Worm (Caenorhabditis elegans): ENCODE results near the gene F01G4.6.

Gene F01G4.6

DNA sequence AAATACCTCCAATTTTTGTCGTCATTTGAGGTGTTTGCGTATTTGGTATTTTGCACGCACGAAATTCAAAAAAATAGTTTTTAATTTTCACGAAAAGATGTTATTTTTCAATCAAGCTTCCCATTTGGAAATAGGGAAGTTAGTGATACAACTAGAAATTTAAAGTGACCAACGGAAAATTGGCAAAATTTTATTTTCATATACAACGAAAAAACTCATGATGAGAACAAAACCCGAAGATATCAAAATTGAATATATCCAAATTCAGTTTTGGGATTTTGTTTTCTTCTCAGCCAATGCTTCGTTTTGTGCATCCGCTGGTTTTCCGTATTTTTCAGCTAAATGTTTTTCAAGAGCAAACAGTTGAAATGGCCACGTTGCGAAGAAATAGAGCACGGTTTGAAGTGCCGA, 3.4 kb downstream of the F01G4.6 start:
- TF ChIP-seq lsy-2 (tag; optimal IDR thresholded peaks at IDR 0.05) (no peak), lin-35 (GFP tag; optimal IDR thresholded peaks at IDR 0.05) (peak in 1 of 2 experiments; percentile 20), dpl-1 (GFP tag; optimal IDR thresholded peaks at IDR 0.05) (peak in 1 of 3 experiments; percentile 35), efl-1 (optimal IDR thresholded peaks at IDR 0.05) (no peak), efl-1 (GFP tag; optimal IDR thresholded peaks at IDR 0.05 in 1 of 2) (peak; percentile 50 to 92)

DNA sequence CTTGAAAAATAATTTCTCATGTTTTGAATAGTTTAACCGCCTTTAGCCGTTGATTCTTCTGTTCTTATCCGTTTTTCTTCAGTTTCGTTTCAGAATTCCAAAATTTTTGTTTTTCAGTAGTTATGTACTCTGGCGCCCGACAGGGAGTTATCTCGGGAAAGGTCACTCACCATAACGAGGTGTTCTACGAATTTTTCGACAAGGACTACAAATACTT, 6.2 kb downstream of the F01G4.6 start, which contains the start of gene F01G4.4:
TSS of gene F01G4.4 (plus strand) at position 118 of the 217 bp plus-strand sequence.
- TF ChIP-seq efl-1 (optimal IDR thresholded peaks at IDR 0.05) (no peak), efl-1 (GFP tag; optimal IDR thresholded peaks at IDR 0.05 in 1 of 2) (no peak), sptf-1 (tag; optimal IDR thresholded peaks at IDR 0.05) (no peak), snu-23 (GFP tag; optimal IDR thresholded peaks at IDR 0.05) (no peak), zag-1 (tag; optimal IDR thresholded peaks at IDR 0.05) (no peak), lin-39 (tag; optimal IDR thresholded peaks at IDR 0.05) (no peak), rnt-1 (tag; optimal IDR thresholded peaks at IDR 0.05) (no peak), ztf-4 (tag; optimal IDR thresholded peaks at IDR 0.05) (no peak), dpl-1 (GFP tag; optimal IDR thresholded peaks at IDR 0.05) (no peak), aha-1 (tag; optimal IDR thresholded peaks at IDR 0.05) (no peak), unc-98 (GFP tag; IDR thresholded peaks at IDR 0.05) (no peak), C34B4.2 (tag; optimal IDR thresholded peaks at IDR 0.05) (no peak), isw-1 (GFP tag; IDR thresholded peaks at IDR 0.05) (no peak), nhr-84 (tag; optimal IDR thresholded peaks at IDR 0.05) (no peak), aly-2 (tag; optimal IDR thresholded peaks at IDR 0.05) (no peak), fkh-10 (GFP tag; optimal IDR thresholded peaks at IDR 0.05) (no peak), ceh-90 (tag; optimal IDR thresholded peaks at IDR 0.05) (no peak), snpc-4 (tag; optimal IDR thresholded peaks at IDR 0.05) (no peak), jun-1 (tag; optimal IDR thresholded peaks at IDR 0.05) (no peak), pqm-1 (tag; optimal IDR thresholded peaks at IDR 0.05) (no peak), ceh-63 (GFP tag; optimal IDR thresholded peaks at IDR 0.05) (no peak)

DNA sequence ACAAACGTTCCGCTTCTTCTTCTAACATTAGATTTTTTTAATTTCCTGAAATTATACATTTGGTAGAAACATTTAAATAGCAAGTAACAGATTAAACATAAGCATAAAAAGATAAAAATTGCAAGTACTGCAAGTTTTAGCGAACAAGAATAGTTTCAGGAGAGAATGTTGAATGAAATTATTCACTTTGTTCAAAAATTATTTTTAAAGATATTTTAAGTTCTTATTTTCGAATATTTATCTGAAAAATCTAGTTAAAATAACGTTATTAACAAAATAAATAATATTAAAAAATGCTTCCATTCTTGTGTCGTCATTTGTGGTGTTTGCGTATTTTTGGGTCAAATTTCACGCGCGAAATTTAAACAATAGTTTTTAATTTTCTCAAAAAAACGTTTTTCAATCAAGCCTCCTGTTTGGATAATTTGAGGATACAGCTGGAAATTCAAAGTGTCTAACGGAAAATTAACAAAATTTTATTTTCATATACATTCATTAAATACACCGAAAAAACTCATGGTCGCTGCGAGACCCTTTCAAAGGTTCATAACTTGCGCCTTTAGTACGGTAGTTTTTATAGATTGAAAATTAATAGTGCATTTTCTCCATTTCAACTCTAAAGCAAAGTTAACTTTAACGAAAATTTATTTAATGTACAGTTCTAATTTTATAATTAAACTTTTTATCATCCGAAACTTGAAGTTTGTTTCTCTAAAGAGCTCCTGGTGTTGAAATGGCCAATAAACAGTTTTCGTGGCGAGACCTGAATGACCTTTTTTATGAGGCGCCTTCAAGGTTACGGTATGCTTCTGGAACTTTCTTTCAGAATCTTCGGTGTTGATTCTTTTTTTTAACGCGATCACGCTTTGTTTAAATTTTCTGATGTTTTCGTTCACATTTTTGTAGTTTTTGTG, 6.7 kb downstream of the F01G4.6 start, which contains the start of gene skih-2:
TSS of gene skih-2 (minus strand) at position 51 of the 914 bp plus-strand sequence.
- TF ChIP-seq sox-4 (tag; optimal IDR thresholded peaks at IDR 0.05): no peak
- TF ChIP-seq pqm-1 (tag; optimal IDR thresholded peaks at IDR 0.05): no peak
- no peak for TF ChIP-seq lir-3 (tag; optimal IDR thresholded peaks at IDR 0.05; ENCODE audit: poor library complexity)
- TF ChIP-seq snpc-4 (tag; optimal IDR thresholded peaks at IDR 0.05): peak; percentile 20
- TF ChIP-seq zip-4 (GFP tag; optimal IDR thresholded peaks at IDR 0.05): no peak
- peak; percentile 36 for TF ChIP-seq nhr-20 (tag; optimal IDR thresholded peaks at IDR 0.05)
- TF ChIP-seq jun-1 (tag; optimal IDR thresholded peaks at IDR 0.05): no peak
- no peak for TF ChIP-seq ceh-8 (GFP tag; optimal IDR thresholded peaks at IDR 0.05)
- TF ChIP-seq unc-86 (tag; optimal IDR thresholded peaks at IDR 0.05): no peak
- no peak for TF ChIP-seq C04F5.9 (tag; optimal IDR thresholded peaks at IDR 0.05)
- no peak for TF ChIP-seq unc-130 (tag; optimal IDR thresholded peaks at IDR 0.05)
- no peak for TF ChIP-seq ceh-90 (tag; optimal IDR thresholded peaks at IDR 0.05)
- TF ChIP-seq nhr-77 (tag; optimal IDR thresholded peaks at IDR 0.05): no peak
- peak; percentile 18 for TF ChIP-seq rnt-1 (tag; optimal IDR thresholded peaks at IDR 0.05)
- TF ChIP-seq Y116A8C.19 (tag; optimal IDR thresholded peaks at IDR 0.05; ENCODE audit: borderline replicate concordance): no peak
- peak; percentile 38 for TF ChIP-seq C16A3.4 (tag; optimal IDR thresholded peaks at IDR 0.05)
- TF ChIP-seq tbx-2 (tag; optimal IDR thresholded peaks at IDR 0.05): peak; percentile 49
- peak; percentile 37 for TF ChIP-seq dsc-1 (tag; optimal IDR thresholded peaks at IDR 0.05)
- no peak for TF ChIP-seq fkh-10 (GFP tag; optimal IDR thresholded peaks at IDR 0.05)
- no peak for TF ChIP-seq ets-5 (GFP tag; IDR thresholded peaks at IDR 0.05)
- TF ChIP-seq swsn-7 (tag; optimal IDR thresholded peaks at IDR 0.05): peak; percentile 52
- TF ChIP-seq hlh-17 (GFP tag; optimal IDR thresholded peaks at IDR 0.05; ENCODE audit: borderline replicate concordance): no peak
- no peak for TF ChIP-seq alr-1 (tag; optimal IDR thresholded peaks at IDR 0.05; ENCODE audit: borderline replicate concordance)
- TF ChIP-seq unc-98 (GFP tag; IDR thresholded peaks at IDR 0.05): no peak
- no peak for TF ChIP-seq efl-3 (GFP tag; optimal IDR thresholded peaks at IDR 0.05)
- no peak for TF ChIP-seq fkh-4 (tag; optimal IDR thresholded peaks at IDR 0.05; ENCODE audit: borderline replicate concordance)
- TF ChIP-seq mef-2 (tag; optimal IDR thresholded peaks at IDR 0.05): no peak
- TF ChIP-seq ztf-4 (tag; optimal IDR thresholded peaks at IDR 0.05): no peak
- TF ChIP-seq grh-1 (GFP tag; IDR thresholded peaks at IDR 0.05): no peak
- no peak for TF ChIP-seq pax-3 (tag; optimal IDR thresholded peaks at IDR 0.05)
- TF ChIP-seq nhr-71 (tag; optimal IDR thresholded peaks at IDR 0.05): peak; percentile 64
- TF ChIP-seq elt-2 (tag; optimal IDR thresholded peaks at IDR 0.05): no peak
- TF ChIP-seq irx-1 (tag; optimal IDR thresholded peaks at IDR 0.05): peak; percentile 40

Data from whole organism, L1 larva.